Fruit fly (Drosophila melanogaster) whole organism, embryonic: ENCODE measurements around the gene CG5810.

ENCODE experiments used
- Aef1 ChIP-seq: fragments of 200-800 bp; sonication (Bioruptor generic); IDR thresholded peaks from 3 replicates; pipeline ENCODE4 v1.3.6; 2022; ENCODE audit warnings: missing biosample characterization, missing genetic modification characterization
- CG11093 ChIP-seq: fragments of 200-800 bp; sonication (Bioruptor generic); IDR thresholded peaks from 3 replicates; pipeline ENCODE4 v1.3.6; 2022; ENCODE audit warnings: missing biosample characterization, missing genetic modification characterization
- CG11247 ChIP-seq: fragments of 200-800 bp; sonication (Bioruptor generic); IDR thresholded peaks from 2 replicates; pipeline ENCODE4 v1.3.6; 2022; ENCODE audit warnings: missing biosample characterization, missing genetic modification characterization
- CG11504 ChIP-seq: fragments of 200-800 bp; sonication (Bioruptor generic); optimal IDR thresholded peaks from 3 replicates; lab custom pipeline; 2019; ENCODE audit warnings: missing biosample characterization, mild to moderate bottlenecking, missing genetic modification characterization, moderate library complexity
- CG11560 ChIP-seq: fragments of 200-800 bp; sonication (Bioruptor generic); IDR thresholded peaks from 3 replicates; pipeline ENCODE4 v1.3.6; 2022; ENCODE audit warnings: missing biosample characterization, missing genetic modification characterization
- CG14667 ChIP-seq: fragments of 200-800 bp; sonication (Bioruptor generic); IDR thresholded peaks from 2 replicates; pipeline ENCODE4 v1.3.6; 2022; ENCODE audit warnings: missing biosample characterization, missing genetic modification characterization
- CG1529 ChIP-seq: fragments of 200-800 bp; sonication (Bioruptor generic); optimal IDR thresholded peaks from 3 replicates; lab custom pipeline; 2018; ENCODE audit warnings: missing biosample characterization, missing genetic modification characterization
- CG17829 ChIP-seq: fragments of 200-800 bp; optimal IDR thresholded peaks from 2 replicates; lab custom pipeline; 2019; ENCODE audit warnings: missing biosample characterization, mild to moderate bottlenecking, missing genetic modification characterization, moderate library complexity
- CG18262 ChIP-seq: fragments of 200-800 bp; optimal IDR thresholded peaks from 3 replicates; lab custom pipeline; 2019; ENCODE audit warnings: missing biosample characterization, mild to moderate bottlenecking, missing genetic modification characterization, moderate library complexity
- CG18764 ChIP-seq: fragments of 200-800 bp; sonication (Bioruptor generic); optimal IDR thresholded peaks from 3 replicates; lab custom pipeline; 2016; ENCODE audit warnings: missing biosample characterization, missing genetic modification characterization
- CG30403 ChIP-seq: fragments of 200-800 bp; sonication (Bioruptor generic); optimal IDR thresholded peaks from 3 replicates; lab custom pipeline; 2016; ENCODE audit warnings: missing biosample characterization, missing genetic modification characterization
- CG31224 ChIP-seq: fragments of 200-800 bp; sonication (Bioruptor generic); IDR thresholded peaks from 2 replicates; pipeline ENCODE4 v1.3.6; 2022; ENCODE audit warnings: missing biosample characterization, missing genetic modification characterization
- CG3281 ChIP-seq: fragments of 200-800 bp; sonication (Bioruptor generic); optimal IDR thresholded peaks from 3 replicates; lab custom pipeline; 2017; ENCODE audit warnings: missing biosample characterization, mild to moderate bottlenecking, missing genetic modification characterization
- CG33557 ChIP-seq: fragments of 200-800 bp; sonication (Bioruptor generic); optimal IDR thresholded peaks from 2 replicates; lab custom pipeline; 2019; ENCODE audit warnings: missing biosample characterization, mild to moderate bottlenecking, missing genetic modification characterization, moderate library complexity
- CG3838 ChIP-seq: fragments of 200-800 bp; sonication (Bioruptor generic); optimal IDR thresholded peaks from 3 replicates; lab custom pipeline; 2016; ENCODE audit warnings: missing biosample characterization, missing genetic modification characterization
- CG4282 ChIP-seq: fragments of 200-800 bp; sonication (Bioruptor generic); optimal IDR thresholded peaks from 2 replicates; lab custom pipeline; 2016; ENCODE audit warnings: missing biosample characterization, missing genetic modification characterization
- CG4404 ChIP-seq: fragments of 200-800 bp; sonication (Bioruptor generic); IDR thresholded peaks from 2 replicates; pipeline ENCODE4 v1.3.6; 2022; ENCODE audit warnings: missing biosample characterization, missing genetic modification characterization
- CG4820 ChIP-seq: fragments of 200-800 bp; sonication (Bioruptor generic); optimal IDR thresholded peaks from 3 replicates; lab custom pipeline; 2016; ENCODE audit warnings: missing biosample characterization, missing genetic modification characterization
- CG6791 ChIP-seq: fragments of 200-800 bp; sonication (Bioruptor generic); IDR thresholded peaks from 3 replicates; pipeline ENCODE4 v1.3.6; 2022; ENCODE audit warnings: missing biosample characterization, missing genetic modification characterization; ENCODE audit not compliant: partially characterized antibody
- CG7556 ChIP-seq: fragments of 200-800 bp; sonication (Bioruptor generic); optimal IDR thresholded peaks from 2 replicates; lab custom pipeline; 2017; ENCODE audit warnings: missing biosample characterization, mild to moderate bottlenecking, missing genetic modification characterization
- CG9215 ChIP-seq: fragments of 200-800 bp; sonication (Bioruptor generic); IDR thresholded peaks from 2 replicates; pipeline ENCODE4 v1.3.6; 2022; ENCODE audit warnings: missing biosample characterization, missing genetic modification characterization
- CG9932 ChIP-seq: fragments of 200-800 bp; sonication (Bioruptor generic); IDR thresholded peaks from 2 replicates; pipeline ENCODE4 v1.3.6; 2022; ENCODE audit warnings: missing biosample characterization, missing genetic modification characterization
- CHES-1-like ChIP-seq: fragments of 200-800 bp; sonication (Bioruptor generic); optimal IDR thresholded peaks from 2 replicates; lab custom pipeline; 2016; ENCODE audit warnings: missing biosample characterization, missing genetic modification characterization
- Dfd ChIP-seq, 2 experiments: fragments of >200 bp; optimal IDR thresholded peaks; 2 replicates each; lab custom pipeline; 2017; ENCODE audit warnings: missing biosample characterization in 2 of 2, missing genetic modification characterization in 2 of 2
- ERR ChIP-seq: fragments of 200-800 bp; sonication (Bioruptor generic); optimal IDR thresholded peaks from 2 replicates; lab custom pipeline; 2016; ENCODE audit warnings: missing biosample characterization, missing genetic modification characterization
- HLH4C ChIP-seq: fragments of 200-800 bp; sonication (Bioruptor generic); IDR thresholded peaks from 3 replicates; pipeline ENCODE4 v1.3.6; 2022; ENCODE audit warnings: missing biosample characterization, missing genetic modification characterization; ENCODE audit not compliant: partially characterized antibody
- Hsf ChIP-seq: fragments of 200-800 bp; sonication (Bioruptor generic); optimal IDR thresholded peaks from 3 replicates; lab custom pipeline; 2016; ENCODE audit warnings: missing biosample characterization, missing genetic modification characterization
- Mes4 ChIP-seq: fragments of 200-800 bp; sonication (Bioruptor generic); optimal IDR thresholded peaks from 2 replicates; lab custom pipeline; 2016; ENCODE audit warnings: missing biosample characterization, missing genetic modification characterization
- Tbp ChIP-seq: fragments of >200 bp; optimal IDR thresholded peaks from 2 replicates; lab custom pipeline; 2018; ENCODE audit warnings: missing biosample characterization, missing genetic modification characterization
- Trl ChIP-seq, 3 experiments: fragments of >200 bp in 2 of 3; fragments of 200-800 bp in 1 of 3; sonication (Bioruptor generic) in 1 of 3; optimal IDR thresholded peaks; 2 replicates in 1 of 3; 3 replicates in 2 of 3; lab custom pipeline; 2016 to 2017; ENCODE audit warnings: missing biosample characterization in 1 of 3, missing genetic modification characterization in 1 of 3
- Usf ChIP-seq: fragments of 200-800 bp; sonication (Bioruptor generic); optimal IDR thresholded peaks from 2 replicates; lab custom pipeline; 2017; ENCODE audit warnings: missing genotype, missing biosample characterization, missing genetic modification characterization
- ab ChIP-seq: fragments of 200-800 bp; sonication (Bioruptor generic); optimal IDR thresholded peaks from 2 replicates; lab custom pipeline; 2016; ENCODE audit warnings: missing biosample characterization, missing genetic modification characterization
- ap ChIP-seq: fragments of 200-800 bp; sonication (Bioruptor generic); IDR thresholded peaks from 2 replicates; pipeline ENCODE4 v1.3.6; 2022; ENCODE audit warnings: missing biosample characterization, missing genetic modification characterization
- bab2 ChIP-seq: fragments of 200-800 bp; sonication (Bioruptor generic); optimal IDR thresholded peaks from 2 replicates; lab custom pipeline; 2016; ENCODE audit warnings: missing biosample characterization, missing genetic modification characterization
- cato ChIP-seq: fragments of 200-800 bp; sonication (Bioruptor generic); optimal IDR thresholded peaks from 2 replicates; lab custom pipeline; 2016; ENCODE audit warnings: missing biosample characterization, missing genetic modification characterization, borderline replicate concordance
- dati ChIP-seq: fragments of 200-800 bp; sonication (Bioruptor generic); IDR thresholded peaks from 2 replicates; pipeline ENCODE4 v1.3.6; 2022; ENCODE audit warnings: missing biosample characterization, missing genetic modification characterization
- dmrt99B ChIP-seq: fragments of 200-800 bp; sonication (Bioruptor generic); optimal IDR thresholded peaks from 2 replicates; lab custom pipeline; 2018; ENCODE audit warnings: missing biosample characterization, mild to moderate bottlenecking, missing genetic modification characterization, moderate library complexity
- emc ChIP-seq: fragments of 200-800 bp; sonication (Bioruptor generic); optimal IDR thresholded peaks from 2 replicates; lab custom pipeline; 2016; ENCODE audit warnings: missing biosample characterization, missing genetic modification characterization
- gsb ChIP-seq: fragments of 200-800 bp; sonication (Bioruptor generic); IDR thresholded peaks from 2 replicates; pipeline ENCODE4 v1.3.6; 2022; ENCODE audit warnings: missing biosample characterization, missing genetic modification characterization
- lbe ChIP-seq: fragments of 200-800 bp; sonication (Bioruptor generic); optimal IDR thresholded peaks from 2 replicates; lab custom pipeline; 2016; ENCODE audit warnings: missing biosample characterization, mild to moderate bottlenecking, missing genetic modification characterization
- lmd ChIP-seq: fragments of 200-800 bp; sonication (Bioruptor generic); IDR thresholded peaks from 2 replicates; pipeline ENCODE4 v1.3.6; 2022; ENCODE audit warnings: missing biosample characterization, missing genetic modification characterization
- nau ChIP-seq: fragments of 200-800 bp; sonication (Bioruptor generic); optimal IDR thresholded peaks from 3 replicates; lab custom pipeline; 2017; ENCODE audit warnings: missing biosample characterization, mild to moderate bottlenecking, missing genetic modification characterization, missing genetic modification reagents
- nerfin-2 ChIP-seq: fragments of 200-800 bp; sonication (Bioruptor generic); IDR thresholded peaks from 2 replicates; pipeline ENCODE4 v1.3.6; 2022; ENCODE audit warnings: missing biosample characterization, missing genetic modification characterization; ENCODE audit not compliant: partially characterized antibody
- peb ChIP-seq: fragments of 200-800 bp; sonication (Bioruptor generic); IDR thresholded peaks from 2 replicates; pipeline ENCODE4 v1.3.6; 2022; ENCODE audit warnings: missing biosample characterization, missing genetic modification characterization
- pho ChIP-seq: fragments of 200-800 bp; sonication (Bioruptor generic); optimal IDR thresholded peaks from 2 replicates; lab custom pipeline; 2016; ENCODE audit warnings: missing biosample characterization, missing genetic modification characterization
- phol ChIP-seq: fragments of 200-800 bp; sonication (Bioruptor generic); optimal IDR thresholded peaks from 3 replicates; lab custom pipeline; 2018; ENCODE audit warnings: missing biosample characterization, mild to moderate bottlenecking, missing genetic modification characterization, moderate library complexity
- pros ChIP-seq: fragments of 200-800 bp; sonication (Bioruptor generic); optimal IDR thresholded peaks from 3 replicates; lab custom pipeline; 2019; ENCODE audit warnings: missing biosample characterization, mild to moderate bottlenecking, missing genetic modification characterization, moderate library complexity
- ro ChIP-seq: fragments of 200-800 bp; sonication (Bioruptor generic); IDR thresholded peaks from 2 replicates; pipeline ENCODE4 v1.3.6; 2022; ENCODE audit warnings: missing biosample characterization, missing genetic modification characterization
- stc ChIP-seq: fragments of 200-800 bp; sonication (Bioruptor generic); IDR thresholded peaks from 2 replicates; pipeline ENCODE4 v1.3.6; 2022; ENCODE audit warnings: missing biosample characterization, missing genetic modification characterization
- sug ChIP-seq: fragments of 200-800 bp; optimal IDR thresholded peaks from 2 replicates; lab custom pipeline; 2019; ENCODE audit warnings: missing biosample characterization, mild to moderate bottlenecking, missing genetic modification characterization, moderate library complexity

The CG5810 gene

dm6 chr3R:21204500-21205167 lies 41.1 kb downstream of the CG5810 start (continued):
- TF ChIP-seq CHES-1-like (peak; percentile 54), Hsf (GFP tag; lab: Kevin White, UChicago) (peak; percentile 89), CG18764 (GFP tag; lab: Kevin White, UChicago) (peak; percentile 68), CG18262 (peak; percentile 94), cato (GFP tag; lab: Kevin White, UChicago) (peak; percentile 85), pho (peak; percentile 52), CG3281 (peak; percentile 67), HLH4C (no peak), nerfin-2 (GFP tag; lab: Robert Waterston, UW) (peak; percentile 27; the same call in 1 of the 2 replicates), Usf (peak; percentile 11), ap (GFP tag; lab: Robert Waterston, UW) (peak; percentile 62), CG6791 (no peak), dmrt99B (peak; percentile 94), ro (GFP tag; lab: Robert Waterston, UW) (peak; percentile 35; the same call in 1 of the 2 replicates), lbe (GFP tag; lab: Kevin White, UChicago) (no peak), dati (GFP tag; lab: Robert Waterston, UW) (no peak), emc (GFP tag; lab: Kevin White, UChicago) (peak; percentile 25), phol (peak; percentile 93), Mes4 (peak; percentile 75), CG9932 (GFP tag; lab: Robert Waterston, UW) (0 out of 2 replicates have a peak, but pooled peaks have one; percentile 16), CG11247 (GFP tag; lab: Robert Waterston, UW) (peak; percentile 12; the same call in 1 of the 2 replicates), bab2 (peak; percentile 82), CG3838 (GFP tag; lab: Kevin White, UChicago) (no peak), CG30403 (peak; percentile 90), Dfd (GFP tag; optimal IDR thresholded peaks at IDR 0.05; lab: Kevin White, UChicago) (no peak), CG4404 (GFP tag; lab: Robert Waterston, UW) (peak; percentile 46; the same call in 1 of the 2 replicates), lmd (GFP tag; lab: Robert Waterston, UW) (peak; percentile 81), CG11560 (no peak), CG17829 (tag; lab: Kevin White, UChicago) (peak; percentile 89), CG7556 (GFP tag; lab: Kevin White, UChicago) (peak; percentile 89), CG1529 (peak; percentile 91), CG9215 (GFP tag; lab: Robert Waterston, UW) (no peak), stc (GFP tag; lab: Robert Waterston, UW) (peak; percentile 62), Trl (optimal IDR thresholded peaks at IDR 0.05; lab: Kevin White, UChicago) (peak; percentile 81 to 92), Trl (GFP tag; optimal IDR thresholded peaks at IDR 0.05; lab: Kevin White, UChicago) (peak; percentile 35), CG11504 (tag; lab: Kevin White, UChicago) (peak; percentile 92), ERR (GFP tag; lab: Kevin White, UChicago) (peak; percentile 53), Tbp (GFP tag; lab: Kevin White, UChicago) (no peak), CG14667 (GFP tag; lab: Robert Waterston, UW) (peak; percentile 51; the same call in 1 of the 2 replicates), gsb (no peak), Aef1 (peak; percentile 73), sug (peak; percentile 56), ab (GFP tag; lab: Kevin White, UChicago) (peak; percentile 52), CG4820 (GFP tag; lab: Kevin White, UChicago) (peak; percentile 91), pros (GFP tag; lab: Kevin White, UChicago) (no peak), CG31224 (peak; percentile 30; the same call in 1 of the 2 replicates), peb (peak; percentile 41; the same call in 1 of the 2 replicates), CG11093 (peak; percentile 73), CG33557 (GFP tag; lab: Kevin White, UChicago) (peak; percentile 32), CG4282 (GFP tag; lab: Kevin White, UChicago) (peak; percentile 45), nau (GFP tag; lab: Kevin White, UChicago) (peak; percentile 90)
